Fruit fly (Drosophila melanogaster) whole organism, embryonic: Measurements from ENCODE around the gene CG33795.
A peak's percentile ranks its signal among the peaks of the same experiment; 100 is the strongest.

Experiments
- Abd-B ChIP-seq: fragments of 200-800 bp; sonication (Bioruptor generic); optimal IDR thresholded peaks from 2 replicates; lab custom pipeline; 2018; ENCODE audit warnings: missing biosample characterization, mild to moderate bottlenecking, missing genetic modification characterization, moderate library complexity
- CG10267 ChIP-seq: fragments of 200-800 bp; sonication (Bioruptor generic); optimal IDR thresholded peaks from 2 replicates; lab custom pipeline; 2018; ENCODE audit warnings: missing biosample characterization, mild to moderate bottlenecking, missing genetic modification characterization, moderate library complexity
- CG13123 ChIP-seq: fragments of 200-800 bp; sonication (Bioruptor generic); optimal IDR thresholded peaks from 2 replicates; lab custom pipeline; 2016; ENCODE audit warnings: missing biosample characterization, missing genetic modification characterization
- CG13296 ChIP-seq: fragments of 200-800 bp; sonication (Bioruptor generic); optimal IDR thresholded peaks from 3 replicates; lab custom pipeline; 2018; ENCODE audit warnings: missing biosample characterization, mild to moderate bottlenecking, missing genetic modification characterization
- CG14710 ChIP-seq: fragments of 200-800 bp; sonication (Bioruptor generic); optimal IDR thresholded peaks from 3 replicates; lab custom pipeline; 2019; ENCODE audit warnings: missing biosample characterization, mild to moderate bottlenecking, missing genetic modification characterization, moderate library complexity
- CG15269 ChIP-seq: fragments of 200-800 bp; sonication (Bioruptor generic); optimal IDR thresholded peaks from 2 replicates; lab custom pipeline; 2018; ENCODE audit warnings: missing biosample characterization, mild to moderate bottlenecking, missing genetic modification characterization, moderate library complexity
- CG1603 ChIP-seq: fragments of 200-800 bp; sonication (Bioruptor generic); optimal IDR thresholded peaks from 2 replicates; lab custom pipeline; 2019; ENCODE audit warnings: missing biosample characterization, mild to moderate bottlenecking, missing genetic modification characterization, moderate library complexity
- CG17328 ChIP-seq: fragments of 200-800 bp; sonication (Bioruptor generic); IDR thresholded peaks from 2 replicates; pipeline ENCODE4 v1.3.6; 2022; ENCODE audit warnings: missing biosample characterization, missing genetic modification characterization
- CG17385 ChIP-seq: fragments of 200-800 bp; sonication (Bioruptor generic); optimal IDR thresholded peaks from 3 replicates; lab custom pipeline; 2018; ENCODE audit warnings: missing biosample characterization, mild to moderate bottlenecking, missing genetic modification characterization
- CG17568 ChIP-seq: fragments of 200-800 bp; sonication (Bioruptor generic); optimal IDR thresholded peaks from 2 replicates; lab custom pipeline; 2018; ENCODE audit warnings: missing biosample characterization, mild to moderate bottlenecking, missing genetic modification characterization, moderate library complexity
- CG18619 ChIP-seq: fragments of 200-800 bp; sonication (Bioruptor generic); optimal IDR thresholded peaks from 3 replicates; lab custom pipeline; 2017; ENCODE audit warnings: missing biosample characterization, mild to moderate bottlenecking, missing genetic modification characterization
- CG31224 ChIP-seq: fragments of 200-800 bp; sonication (Bioruptor generic); IDR thresholded peaks from 2 replicates; pipeline ENCODE4 v1.3.6; 2022; ENCODE audit warnings: missing biosample characterization, missing genetic modification characterization
- CG31365 ChIP-seq: fragments of 200-800 bp; sonication (Bioruptor generic); optimal IDR thresholded peaks from 2 replicates; lab custom pipeline; 2018; ENCODE audit warnings: missing biosample characterization, mild to moderate bottlenecking, missing genetic modification characterization
- CG3726 ChIP-seq: fragments of 200-800 bp; sonication (Bioruptor generic); IDR thresholded peaks from 3 replicates; pipeline ENCODE4, ENCODE4 v1.3.6; 2022; ENCODE audit warnings: missing biosample characterization, missing genetic modification characterization
- CG3995 ChIP-seq: fragments of 200-800 bp; sonication (Bioruptor generic); optimal IDR thresholded peaks from 3 replicates; lab custom pipeline; 2016; ENCODE audit warnings: missing biosample characterization, missing genetic modification characterization
- CG5953 ChIP-seq: fragments of 200-800 bp; sonication (Bioruptor generic); IDR thresholded peaks from 2 replicates; pipeline ENCODE4 v1.3.6; 2022; ENCODE audit warnings: missing biosample characterization, missing genetic modification characterization
- CG6813 ChIP-seq: fragments of 200-800 bp; sonication (Bioruptor generic); optimal IDR thresholded peaks from 2 replicates; lab custom pipeline; 2017; ENCODE audit warnings: missing biosample characterization, missing genetic modification characterization, mild to moderate bottlenecking, moderate library complexity, missing genetic modification reagents
- CG8478 ChIP-seq: fragments of >200 bp; optimal IDR thresholded peaks from 2 replicates; lab custom pipeline; 2018
- CG8924 ChIP-seq: fragments of 200-800 bp; optimal IDR thresholded peaks from 3 replicates; lab custom pipeline; 2019; ENCODE audit warnings: missing biosample characterization, mild to moderate bottlenecking, missing genetic modification characterization, moderate library complexity
- Elba2 ChIP-seq: fragments of 200-800 bp; sonication (Bioruptor generic); optimal IDR thresholded peaks from 3 replicates; lab custom pipeline; 2016; ENCODE audit warnings: missing biosample characterization, missing genetic modification characterization
- Ets65A ChIP-seq: fragments of 200-800 bp; sonication (Bioruptor generic); peaks from one replicate; lab custom pipeline; 2016; ENCODE audit warnings: missing biosample characterization, missing genetic modification characterization
- Gug ChIP-seq: fragments of 200-800 bp; sonication (Bioruptor generic); IDR thresholded peaks from 4 replicates; pipeline ENCODE4 v1.3.6; 2022; ENCODE audit warnings: missing biosample characterization, missing genetic modification characterization
- Meics ChIP-seq: fragments of 200-800 bp; sonication (Bioruptor generic); optimal IDR thresholded peaks from 2 replicates; lab custom pipeline; 2017; ENCODE audit warnings: missing biosample characterization, mild to moderate bottlenecking, missing genetic modification characterization
- Mes4 ChIP-seq: fragments of 200-800 bp; sonication (Bioruptor generic); optimal IDR thresholded peaks from 2 replicates; lab custom pipeline; 2016; ENCODE audit warnings: missing biosample characterization, missing genetic modification characterization
- Ptx1 ChIP-seq: fragments of 200-800 bp; sonication (Bioruptor generic); IDR thresholded peaks from 2 replicates; pipeline ENCODE4 v1.3.6; 2022; ENCODE audit warnings: missing biosample characterization, missing genetic modification characterization
- Side ChIP-seq: fragments of 200-800 bp; sonication (Bioruptor generic); optimal IDR thresholded peaks from 2 replicates; lab custom pipeline; 2016; ENCODE audit warnings: missing biosample characterization, missing genetic modification characterization
- Trl ChIP-seq, 3 experiments: fragments of >200 bp in 2 of 3; fragments of 200-800 bp in 1 of 3; sonication (Bioruptor generic) in 1 of 3; optimal IDR thresholded peaks; 2 replicates in 1 of 3; 3 replicates in 2 of 3; lab custom pipeline; 2016 to 2017; ENCODE audit warnings: missing biosample characterization in 1 of 3, missing genetic modification characterization in 1 of 3
- Vsx1 ChIP-seq: fragments of 200-800 bp; sonication (Bioruptor generic); optimal IDR thresholded peaks from 2 replicates; lab custom pipeline; 2017; ENCODE audit warnings: missing biosample characterization, mild to moderate bottlenecking, missing genetic modification characterization, missing genetic modification reagents
- ara ChIP-seq: fragments of 200-800 bp; sonication (Bioruptor generic); IDR thresholded peaks from 2 replicates; pipeline ENCODE4 v1.3.6; 2022; ENCODE audit warnings: missing biosample characterization, missing genetic modification characterization
- ase ChIP-seq: fragments of 200-800 bp; sonication (Bioruptor generic); IDR thresholded peaks from 3 replicates; pipeline ENCODE4 v1.3.6; 2022; ENCODE audit warnings: missing biosample characterization, missing genetic modification characterization
- chn ChIP-seq: fragments of 200-800 bp; sonication (Bioruptor generic); optimal IDR thresholded peaks from 2 replicates; lab custom pipeline; 2016; ENCODE audit warnings: missing biosample characterization, missing genetic modification characterization
- corto ChIP-seq: fragments of 200-800 bp; sonication (Bioruptor generic); optimal IDR thresholded peaks from 2 replicates; lab custom pipeline; 2016; ENCODE audit warnings: missing biosample characterization, mild to moderate bottlenecking, missing genetic modification characterization, moderate library complexity
- crol ChIP-seq: fragments of 200-800 bp; sonication (Bioruptor generic); IDR thresholded peaks from 2 replicates; pipeline ENCODE4 v1.3.6; 2022; ENCODE audit warnings: missing biosample characterization, missing genetic modification characterization
- gem ChIP-seq: fragments of 200-800 bp; sonication (Bioruptor generic); optimal IDR thresholded peaks from 2 replicates; lab custom pipeline; 2019; ENCODE audit warnings: missing biosample characterization, mild to moderate bottlenecking, missing genetic modification characterization, moderate library complexity
- hth ChIP-seq: fragments of >200 bp; optimal IDR thresholded peaks from 2 replicates; lab custom pipeline; 2017; ENCODE audit warnings: inconsistent platforms
- kah ChIP-seq: fragments of 200-800 bp; sonication (Bioruptor generic); optimal IDR thresholded peaks from 2 replicates; lab custom pipeline; 2018; ENCODE audit warnings: missing biosample characterization, mild to moderate bottlenecking, missing genetic modification characterization
- klu ChIP-seq: fragments of 200-800 bp; sonication (Bioruptor generic); IDR thresholded peaks from 2 replicates; pipeline ENCODE4 v1.3.6; 2022; ENCODE audit warnings: missing biosample characterization, missing genetic modification characterization
- lola ChIP-seq, 3 experiments: fragments of >200 bp in 2 of 3; fragments of 200-800 bp in 1 of 3; sonication (Bioruptor generic) in 1 of 3; optimal IDR thresholded peaks; 2 replicates each; lab custom pipeline; 2017 to 2019; ENCODE audit warnings: missing biosample characterization in 3 of 3, missing genetic modification characterization in 3 of 3, mild to moderate bottlenecking in 1 of 3, moderate library complexity in 1 of 3
- lov ChIP-seq, 2 experiments: fragments of 200-800 bp in 1 of 2; fragments of >200 bp in 1 of 2; sonication (Bioruptor generic) in 1 of 2; IDR thresholded peaks in 1 of 2; optimal IDR thresholded peaks in 1 of 2; 2 replicates in 1 of 2; 3 replicates in 1 of 2; pipeline versions ENCODE4 v1.3.6 to Lab custom; 2017 to 2022; ENCODE audit warnings: missing biosample characterization in 1 of 2, missing genetic modification characterization in 1 of 2
- mam ChIP-seq: fragments of 200-800 bp; sonication (Bioruptor generic); optimal IDR thresholded peaks from 3 replicates; lab custom pipeline; 2016; ENCODE audit warnings: missing biosample characterization, missing genetic modification characterization
- nom ChIP-seq: fragments of 200-800 bp; sonication (Bioruptor generic); optimal IDR thresholded peaks from 2 replicates; lab custom pipeline; 2017; ENCODE audit warnings: missing biosample characterization, missing genetic modification characterization, mild to moderate bottlenecking, moderate library complexity, missing genetic modification reagents
- org-1 ChIP-seq: fragments of 200-800 bp; sonication (Bioruptor generic); optimal IDR thresholded peaks from 2 replicates; lab custom pipeline; 2017; ENCODE audit warnings: missing biosample characterization, missing genetic modification characterization
- prd ChIP-seq, 3 experiments: fragments of >200 bp in 2 of 3; fragments of 200-800 bp in 1 of 3; sonication (Bioruptor generic) in 1 of 3; optimal IDR thresholded peaks in 2 of 3; IDR thresholded peaks in 1 of 3; 2 replicates in 2 of 3; 3 replicates in 1 of 3; pipeline versions ENCODE4 v1.3.6 to Lab custom; 2017 to 2022; ENCODE audit warnings: missing biosample characterization in 1 of 3, missing genetic modification characterization in 1 of 3
- pzg ChIP-seq: fragments of 200-800 bp; sonication (Bioruptor generic); optimal IDR thresholded peaks from 3 replicates; lab custom pipeline; 2018; ENCODE audit warnings: missing biosample characterization, mild to moderate bottlenecking, missing genetic modification characterization, moderate library complexity
- repo ChIP-seq: fragments of 200-800 bp; sonication (Bioruptor generic); optimal IDR thresholded peaks from 2 replicates; lab custom pipeline; 2016; ENCODE audit warnings: missing biosample characterization, missing genetic modification characterization
- rib ChIP-seq: fragments of 200-800 bp; sonication (Bioruptor generic); IDR thresholded peaks from 2 replicates; pipeline ENCODE4 v1.3.6; 2022; ENCODE audit warnings: missing biosample characterization, missing genetic modification characterization
- run ChIP-seq: fragments of 200-800 bp; sonication (Bioruptor generic); optimal IDR thresholded peaks from 3 replicates; lab custom pipeline; 2018; ENCODE audit warnings: missing biosample characterization, mild to moderate bottlenecking, missing genetic modification characterization
- z ChIP-seq: fragments of 200-800 bp; sonication (Bioruptor generic); IDR thresholded peaks from 3 replicates; pipeline ENCODE4 v1.3.6; 2022; ENCODE audit warnings: missing biosample characterization, missing genetic modification characterization

CG33795 gene

dm6 chr3L:16195476-16195958 is 24.3 kb upstream of the CG33795 start (continued):
- no peak for TF ChIP-seq CG8924 (tag; lab: Kevin White, UChicago)
- no peak for TF ChIP-seq Vsx1
- TF ChIP-seq crol (GFP tag; lab: Robert Waterston, UW): no peak
- TF ChIP-seq CG13123 (GFP tag; lab: Kevin White, UChicago): no peak
- TF ChIP-seq Ptx1 (GFP tag; lab: Robert Waterston, UW): no peak
- TF ChIP-seq mam (GFP tag; lab: Kevin White, UChicago): no peak
- no peak for TF ChIP-seq Meics
- no peak for TF ChIP-seq CG15269 (tag; lab: Kevin White, UChicago)
- peak; percentile 75 for TF ChIP-seq nom (GFP tag; lab: Kevin White, UChicago)
- no peak for TF ChIP-seq CG31365 (tag; lab: Kevin White, UChicago)
- TF ChIP-seq chn (GFP tag; lab: Kevin White, UChicago): no peak
- TF ChIP-seq CG17328 (GFP tag; lab: Robert Waterston, UW): no peak
- TF ChIP-seq ara (GFP tag; lab: Robert Waterston, UW): no peak
- TF ChIP-seq corto: peak; percentile 60
- no peak for TF ChIP-seq Elba2 (GFP tag; lab: Kevin White, UChicago)
- TF ChIP-seq repo (GFP tag; lab: Kevin White, UChicago): no peak
- no peak for TF ChIP-seq CG3726 (GFP tag; lab: Robert Waterston, UW)
- TF ChIP-seq CG8478 (lab: Kevin White, UChicago): no peak
- TF ChIP-seq CG6813 (GFP tag; lab: Kevin White, UChicago): no peak
- TF ChIP-seq z (GFP tag; lab: Robert Waterston, UW): no peak
- TF ChIP-seq CG14710 (tag; lab: Kevin White, UChicago): no peak
- TF ChIP-seq ase (GFP tag; lab: Robert Waterston, UW): no peak
- TF ChIP-seq Abd-B (GFP tag; lab: Kevin White, UChicago): no peak
- no peak for TF ChIP-seq org-1 (GFP tag; lab: Kevin White, UChicago)
- no peak for TF ChIP-seq CG13296 (GFP tag; lab: Kevin White, UChicago)

DNA sequence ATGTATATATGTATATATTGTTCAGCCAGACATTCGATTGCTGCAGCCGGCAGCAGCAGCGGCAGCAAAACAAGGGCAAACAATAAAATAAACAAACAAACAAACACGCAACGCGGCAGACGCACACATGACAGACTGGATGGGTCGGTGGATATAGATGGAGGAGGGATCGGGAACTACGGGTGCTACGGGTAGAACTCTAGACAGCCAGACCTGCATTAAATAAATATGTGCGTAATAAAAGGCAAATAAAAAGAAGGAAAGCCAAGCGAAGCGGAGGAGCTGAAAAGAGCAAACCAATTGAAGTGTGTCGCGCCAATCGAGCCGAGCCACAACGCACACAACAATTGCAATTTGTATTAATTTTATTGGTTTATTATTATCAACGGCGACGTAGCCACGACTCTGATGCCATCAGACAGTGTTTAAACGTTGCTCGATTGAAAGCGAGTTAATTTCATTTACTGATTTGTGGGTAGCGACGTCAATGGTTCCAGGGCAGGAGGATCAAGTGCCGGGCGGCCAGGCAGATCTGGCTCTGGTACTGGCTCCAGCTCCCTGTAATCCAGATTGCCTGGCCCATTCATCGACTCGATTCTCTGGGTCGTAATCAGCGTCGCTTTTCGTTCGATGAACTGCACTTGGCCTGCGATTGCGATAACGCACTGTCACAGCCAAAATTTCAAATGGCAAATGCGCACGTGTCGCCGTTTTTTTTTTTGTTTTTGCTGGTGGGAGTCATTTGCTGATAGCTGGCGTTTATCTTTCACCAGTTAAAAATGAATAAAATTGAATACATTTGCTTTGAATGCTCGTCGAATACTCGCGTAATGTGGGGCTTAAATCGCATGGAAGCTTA is 22.9 kb upstream of the CG33795 start:
- TF ChIP-seq CG31224 (no peak), CG17568 (GFP tag; lab: Kevin White, UChicago) (peak; percentile 41), hth (lab: Kevin White, UChicago) (no peak), CG17385 (GFP tag; lab: Kevin White, UChicago) (peak; percentile 5), CG1603 (tag; lab: Kevin White, UChicago) (peak; percentile 49), CG5953 (no peak), lov (optimal IDR thresholded peaks at IDR 0.05; lab: Kevin White, UChicago) (no peak), lov (GFP tag; IDR thresholded peaks at IDR 0.05; lab: Robert Waterston, UW) (no peak), Gug (no peak), Ets65A (GFP tag; lab: Kevin White, UChicago) (no peak), klu (GFP tag; lab: Robert Waterston, UW) (no peak), pzg (GFP tag; lab: Kevin White, UChicago) (no peak), CG18619 (GFP tag; lab: Kevin White, UChicago) (peak; percentile 14), CG10267 (tag; lab: Kevin White, UChicago) (peak; percentile 15), run (tag; lab: Kevin White, UChicago) (peak; percentile 10), Trl (optimal IDR thresholded peaks at IDR 0.05; lab: Kevin White, UChicago) (no peak), Trl (GFP tag; optimal IDR thresholded peaks at IDR 0.05; lab: Kevin White, UChicago) (no peak), gem (tag; lab: Kevin White, UChicago) (peak; percentile 41), CG3995 (GFP tag; lab: Kevin White, UChicago) (no peak), lola (GFP tag; optimal IDR thresholded peaks at IDR 0.05; lab: Kevin White, UChicago) (peak in 1 of 3 experiments; percentile 50), rib (GFP tag; lab: Robert Waterston, UW) (no peak), kah (peak; percentile 14), Side (peak; percentile 17), Mes4 (GFP tag; lab: Kevin White, UChicago) (peak; percentile 12), prd (optimal IDR thresholded peaks at IDR 0.05; lab: Kevin White, UChicago) (no peak), prd (GFP tag; IDR thresholded peaks at IDR 0.05; lab: Robert Waterston, UW) (no peak)
